Fruit fly (Drosophila melanogaster): ENCODE measurements around the gene CG16974.
A peak's percentile ranks its signal among the peaks of the same experiment; 100 is the strongest.

Gene CG16974

DNA sequence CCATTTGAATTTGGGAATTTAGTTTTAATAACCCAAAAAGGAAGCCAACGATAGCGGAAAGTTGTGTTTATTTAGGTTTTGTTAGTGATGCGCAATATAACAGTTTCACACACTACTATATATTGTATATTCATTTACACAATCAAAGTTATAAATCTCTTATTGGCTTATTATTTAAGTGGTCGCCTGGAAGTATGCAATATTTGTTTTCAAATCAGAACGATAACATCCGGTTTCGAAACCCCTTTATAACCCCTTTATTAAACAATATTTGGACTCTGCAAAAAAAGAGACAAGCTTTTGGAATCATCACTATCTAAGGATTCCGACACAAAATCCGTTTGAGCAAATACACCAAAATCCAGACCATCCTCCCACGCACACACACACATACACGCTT, 33.9 kb downstream of the CG16974 start (continued):
- TF ChIP-seq zfh1 (GFP tag; IDR thresholded peaks at IDR 0.05) (no peak), mirr (GFP tag; optimal IDR thresholded peaks at IDR 0.05) (peak; percentile 51), Atf6 (GFP tag; IDR thresholded peaks at IDR 0.05) (no peak), ase (GFP tag; IDR thresholded peaks at IDR 0.05) (no peak), CG31365 (tag; optimal IDR thresholded peaks at IDR 0.05) (no peak), ro (GFP tag; IDR thresholded peaks at IDR 0.05) (no peak), Med (GFP tag) (peak; percentile 87), CG18619 (GFP tag; optimal IDR thresholded peaks at IDR 0.05) (no peak), CG13624 (GFP tag; optimal IDR thresholded peaks at IDR 0.05) (no peak), CG4617 (GFP tag; optimal IDR thresholded peaks at IDR 0.05; ENCODE audit: borderline replicate concordance) (no peak), gcm2 (GFP tag; optimal IDR thresholded peaks at IDR 0.05) (no peak), caup (GFP tag; optimal IDR thresholded peaks at IDR 0.05; ENCODE audit: severe bottlenecking) (peak; percentile 1), wor (GFP tag; IDR thresholded peaks at IDR 0.05) (no peak), cg (GFP tag; optimal IDR thresholded peaks at IDR 0.05) (peak; percentile 21), CG13296 (GFP tag; optimal IDR thresholded peaks at IDR 0.05) (peak; percentile 67), Fer1 (GFP tag; optimal IDR thresholded peaks at IDR 0.05) (peak; percentile 38), pzg (GFP tag; optimal IDR thresholded peaks at IDR 0.05) (no peak), pan (optimal IDR thresholded peaks at IDR 0.05) (no peak), pan (GFP tag; optimal IDR thresholded peaks at IDR 0.05 in 1 of 2, IDR thresholded peaks at IDR 0.05 in 1 of 2) (peak in 1 of 2 experiments; percentile 15), CG10959 (GFP tag; IDR thresholded peaks at IDR 0.05) (no peak), bsh (GFP tag; optimal IDR thresholded peaks at IDR 0.05) (no peak), CG43689 (GFP tag; IDR thresholded peaks at IDR 0.05) (no peak), Chrac-16 (GFP tag; optimal IDR thresholded peaks at IDR 0.05) (no peak), trem (tag; optimal IDR thresholded peaks at IDR 0.05) (no peak), CG17912 (GFP tag; optimal IDR thresholded peaks at IDR 0.05) (no peak), so (GFP tag; IDR thresholded peaks at IDR 0.05) (no peak), ewg (GFP tag; optimal IDR thresholded peaks at IDR 0.05) (no peak), inv (GFP tag; IDR thresholded peaks at IDR 0.05; ENCODE audit: partially characterized antibody) (no peak), Dad (GFP tag; optimal IDR thresholded peaks at IDR 0.05) (no peak), CG17361 (GFP tag; IDR thresholded peaks at IDR 0.05) (no peak), CG8089 (GFP tag; optimal IDR thresholded peaks at IDR 0.05) (no peak), Lim3 (GFP tag; IDR thresholded peaks at IDR 0.05) (no peak), zen2 (GFP tag; IDR thresholded peaks at IDR 0.05; ENCODE audit: partially characterized antibody) (no peak), lola (GFP tag; optimal IDR thresholded peaks at IDR 0.05) (no peak), CG30431 (GFP tag; optimal IDR thresholded peaks at IDR 0.05) (no peak), HLHmδ (GFP tag; optimal IDR thresholded peaks at IDR 0.05) (no peak), Lpt (GFP tag; optimal IDR thresholded peaks at IDR 0.05) (no peak), abd-A (tag; optimal IDR thresholded peaks at IDR 0.05) (no peak), CG15269 (tag; optimal IDR thresholded peaks at IDR 0.05) (no peak), Ada2b (GFP tag; IDR thresholded peaks at IDR 0.05) (no peak), CG6765 (GFP tag; optimal IDR thresholded peaks at IDR 0.05) (peak; percentile 51), sens (GFP tag) (peak; percentile 59), CG9932 (GFP tag; IDR thresholded peaks at IDR 0.05) (no peak), CG10321 (GFP tag; IDR thresholded peaks at IDR 0.05) (no peak), toy (GFP tag; IDR thresholded peaks at IDR 0.05) (no peak), pum (GFP tag; optimal IDR thresholded peaks at IDR 0.05) (no peak), CG1832 (GFP tag; optimal IDR thresholded peaks at IDR 0.05) (no peak), Oli (tag; optimal IDR thresholded peaks at IDR 0.05) (no peak), Taf1 (GFP tag; IDR thresholded peaks at IDR 0.05) (no peak), Hey (tag; optimal IDR thresholded peaks at IDR 0.05) (no peak), Camta (GFP tag; optimal IDR thresholded peaks at IDR 0.05) (no peak), Bteb2 (GFP tag; optimal IDR thresholded peaks at IDR 0.05) (no peak)
